Fruit fly (Drosophila melanogaster): ENCODE results near the gene Ada2b.

Ada2b gene

DNA sequence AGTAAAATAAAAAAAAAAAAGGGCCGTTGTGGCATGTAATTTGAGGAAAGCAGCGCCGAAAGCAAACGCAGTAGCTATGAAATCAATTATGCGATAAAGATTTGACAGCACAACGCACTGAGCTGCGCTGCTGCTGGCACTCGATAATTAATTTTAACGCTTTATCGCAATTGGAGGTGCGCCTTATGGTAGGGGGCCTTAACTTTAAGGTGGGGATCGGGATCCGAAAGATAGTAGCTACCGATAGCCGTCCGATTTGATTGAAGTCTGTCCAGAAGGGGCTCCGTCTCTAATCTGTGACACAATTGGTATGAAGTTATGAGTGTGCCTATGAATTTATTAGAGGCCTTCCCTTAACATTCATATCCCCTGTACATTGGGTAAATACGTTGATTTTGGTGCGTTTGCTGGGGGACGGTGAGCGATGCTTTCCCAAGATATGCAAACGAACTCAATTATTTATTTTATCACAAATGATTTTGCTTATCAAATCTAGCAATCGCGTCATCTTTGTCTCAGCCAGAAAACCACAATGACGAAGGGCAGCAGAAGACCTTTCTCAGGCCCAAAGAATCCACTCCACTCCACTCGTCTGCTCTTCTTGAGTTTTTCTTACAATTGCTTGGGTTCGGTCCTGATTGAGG lies 31.8 kb downstream of the Ada2b start (continued):
- no peak for TF ChIP-seq crp (GFP tag; optimal IDR thresholded peaks at IDR 0.05)
- TF ChIP-seq Antp (GFP tag; optimal IDR thresholded peaks at IDR 0.05): no peak
- TF ChIP-seq lilli (GFP tag; optimal IDR thresholded peaks at IDR 0.05): no peak
- no peak for TF ChIP-seq CG8089 (GFP tag; optimal IDR thresholded peaks at IDR 0.05)
- peak; percentile 96 for TF ChIP-seq mirr (GFP tag; optimal IDR thresholded peaks at IDR 0.05)
- no peak for TF ChIP-seq Ptx1 (GFP tag; IDR thresholded peaks at IDR 0.05)
- peak in 1 of 2 experiments; percentile 43 for TF ChIP-seq Pdp1 (GFP tag; optimal IDR thresholded peaks at IDR 0.05)
- no peak for TF ChIP-seq CG6791 (GFP tag; IDR thresholded peaks at IDR 0.05; ENCODE audit: partially characterized antibody)
- TF ChIP-seq CG15073 (GFP tag; optimal IDR thresholded peaks at IDR 0.05): no peak
- TF ChIP-seq gem (tag; optimal IDR thresholded peaks at IDR 0.05): no peak
- TF ChIP-seq fru (optimal IDR thresholded peaks at IDR 0.05): no peak
- TF ChIP-seq CG16813 (GFP tag; IDR thresholded peaks at IDR 0.05; ENCODE audit: partially characterized antibody): no peak
- TF ChIP-seq run (tag; optimal IDR thresholded peaks at IDR 0.05): no peak
- TF ChIP-seq CrebB (tag; optimal IDR thresholded peaks at IDR 0.05): no peak
- no peak for TF ChIP-seq seq (GFP tag; IDR thresholded peaks at IDR 0.05)
- no peak for TF ChIP-seq CG5245 (GFP tag; optimal IDR thresholded peaks at IDR 0.05)
- 0 out of 4 replicates have a peak, but pooled peaks have one; percentile 10 for TF ChIP-seq chinmo (GFP tag; IDR thresholded peaks at IDR 0.05; ENCODE audit: partially characterized antibody)
- no peak for TF ChIP-seq D19A (tag; optimal IDR thresholded peaks at IDR 0.05)
- TF ChIP-seq ro (GFP tag; IDR thresholded peaks at IDR 0.05): no peak
- no peak for TF ChIP-seq CG13775 (GFP tag; optimal IDR thresholded peaks at IDR 0.05)
- no peak for TF ChIP-seq pita (GFP tag; optimal IDR thresholded peaks at IDR 0.05)
- no peak for TF ChIP-seq CG7786 (GFP tag; optimal IDR thresholded peaks at IDR 0.05)
- TF ChIP-seq HHEX (GFP tag; optimal IDR thresholded peaks at IDR 0.05): no peak
- no peak for TF ChIP-seq CG8944 (GFP tag; optimal IDR thresholded peaks at IDR 0.05)
- no peak for TF ChIP-seq maf-S (GFP tag; optimal IDR thresholded peaks at IDR 0.05)
- no peak for TF ChIP-seq otp (GFP tag; IDR thresholded peaks at IDR 0.05)
- TF ChIP-seq fd96Cb (tag; optimal IDR thresholded peaks at IDR 0.05): no peak
- TF ChIP-seq Xrp1 (GFP tag; IDR thresholded peaks at IDR 0.05): no peak
- no peak for TF ChIP-seq cwo (GFP tag; optimal IDR thresholded peaks at IDR 0.05)
- TF ChIP-seq CG7357 (GFP tag; IDR thresholded peaks at IDR 0.05): no peak
- TF ChIP-seq tup (GFP tag; optimal IDR thresholded peaks at IDR 0.05): no peak
- TF ChIP-seq Hand (GFP tag; optimal IDR thresholded peaks at IDR 0.05): no peak
- TF ChIP-seq h (optimal IDR thresholded peaks at IDR 0.05): no peak
- TF ChIP-seq CG5180 (GFP tag; optimal IDR thresholded peaks at IDR 0.05): no peak
- no peak for TF ChIP-seq da (GFP tag; optimal IDR thresholded peaks at IDR 0.05)
- no peak for TF ChIP-seq CG6654 (GFP tag; optimal IDR thresholded peaks at IDR 0.05)
- no peak for TF ChIP-seq sob (GFP tag; IDR thresholded peaks at IDR 0.05)
- TF ChIP-seq GATAe (GFP tag; conservative IDR thresholded peaks at IDR 0.05): peak; percentile 88
- 0 out of 3 replicates have a peak, but pooled peaks have one; percentile 7 for TF ChIP-seq CG6175 (GFP tag; IDR thresholded peaks at IDR 0.05)
- no peak for TF ChIP-seq psq (GFP tag; optimal IDR thresholded peaks at IDR 0.05)
- no peak for TF ChIP-seq ftz-f1 (GFP tag; optimal IDR thresholded peaks at IDR 0.05)
- TF ChIP-seq kay (GFP tag; optimal IDR thresholded peaks at IDR 0.05): no peak
- no peak for TF ChIP-seq Atf3 (GFP tag; optimal IDR thresholded peaks at IDR 0.05)
- TF ChIP-seq bowl (GFP tag; IDR thresholded peaks at IDR 0.05): no peak
- no peak for TF ChIP-seq CG31224 (GFP tag; IDR thresholded peaks at IDR 0.05)
- no peak for TF ChIP-seq toy (GFP tag; IDR thresholded peaks at IDR 0.05)
- TF ChIP-seq exex (tag; optimal IDR thresholded peaks at IDR 0.05): peak; percentile 92
- TF ChIP-seq zf30C (GFP tag; optimal IDR thresholded peaks at IDR 0.05): no peak
- no peak for TF ChIP-seq CG3065 (GFP tag; optimal IDR thresholded peaks at IDR 0.05)
- peak; percentile 14 for TF ChIP-seq CG7745 (tag; optimal IDR thresholded peaks at IDR 0.05)
- no peak for TF ChIP-seq Taf1 (GFP tag; IDR thresholded peaks at IDR 0.05)

Data from whole organism, embryonic.